Worm (Caenorhabditis elegans) whole organism, young adult: Measurements from ENCODE around the gene Y57G11B.6.

Experiments used
- ama-1 ChIP-seq, 3 experiments: fragments of 150-350 bp in 1 of 3; sonication (generic microtip) in 2 of 3; optimal IDR thresholded peaks; 2 replicates each; lab custom pipeline; 2014 to 2018; ENCODE audit warnings: missing biosample characterization in 2 of 3, missing genetic modification characterization in 2 of 3, missing genetic modification reagents in 2 of 3
- aptf-3 ChIP-seq: fragments of 200-800 bp; sonication (Bioruptor generic); IDR thresholded peaks from 2 replicates; pipeline ENCODE4 v1.3.6; 2022; ENCODE audit warnings: missing genetic modification characterization, missing compliant biosample characterization
- die-1 ChIP-seq: sonication (generic microtip); optimal IDR thresholded peaks from 2 replicates; lab custom pipeline; 2016; ENCODE audit warnings: missing genotype, mild to moderate bottlenecking, missing genetic modification characterization, missing compliant biosample characterization
- efl-1 ChIP-seq: fragments of 150-350 bp; optimal IDR thresholded peaks from 2 replicates; lab custom pipeline; 2014; ENCODE audit warnings: missing biosample characterization, missing genetic modification reagents, missing genetic modification characterization
- nhr-90 ChIP-seq: sonication (generic microtip); optimal IDR thresholded peaks from 2 replicates; lab custom pipeline; 2016; ENCODE audit warnings: missing genotype, mild to moderate bottlenecking, missing genetic modification characterization, missing compliant biosample characterization

- TF ChIP-seq aptf-3 (GFP tag; lab: Robert Waterston, UW), result no peak
- peak; percentile 30 for TF ChIP-seq efl-1 (GFP tag; lab: Kevin White, UChicago)
- no peak for TF ChIP-seq die-1
- no peak for TF ChIP-seq ama-1 (optimal IDR thresholded peaks at IDR 0.05; lab: Kevin White, UChicago)
- no peak for TF ChIP-seq ama-1 (GFP tag; optimal IDR thresholded peaks at IDR 0.05; lab: Kevin White, UChicago)
- TF ChIP-seq nhr-90, result no peak
Observed at ce11 chrIV:14532366-14532765, 22.3 kb downstream of the Y57G11B.6 start.
